Worm (Caenorhabditis elegans) whole organism, L3 larva: ENCODE results near the gene H06I04.6.

Source experiments
- ZK546.5 ChIP-seq: sonication (generic microtip); optimal IDR thresholded peaks from 2 replicates; lab custom pipeline; 2017; ENCODE audit warnings: missing biosample characterization, missing genetic modification characterization
- aly-2 ChIP-seq: fragments of 150-350 bp; optimal IDR thresholded peaks from 2 replicates; lab custom pipeline; 2014; ENCODE audit warnings: missing biosample characterization, missing genetic modification characterization
- ama-1 ChIP-seq: fragments of 150-350 bp; optimal IDR thresholded peaks from 2 replicates; lab custom pipeline; 2018
- ceh-16 ChIP-seq: sonication (generic microtip); optimal IDR thresholded peaks from 2 replicates; lab custom pipeline; 2017; ENCODE audit warnings: missing biosample characterization, missing genetic modification characterization
- ceh-28 ChIP-seq: fragments of 150-350 bp; optimal IDR thresholded peaks from 2 replicates; lab custom pipeline; 2014; ENCODE audit warnings: missing biosample characterization, missing genetic modification reagents, missing genetic modification characterization
- ceh-9 ChIP-seq: sonication (generic microtip); optimal IDR thresholded peaks from 2 replicates; lab custom pipeline; 2018; ENCODE audit warnings: missing biosample characterization, missing genetic modification characterization
- egl-5 ChIP-seq: fragments of 150-350 bp; optimal IDR thresholded peaks from 2 replicates; lab custom pipeline; 2017; ENCODE audit warnings: missing biosample characterization, missing genetic modification reagents, missing genetic modification characterization, inconsistent platforms
- elt-1 ChIP-seq: fragments of 150-350 bp; optimal IDR thresholded peaks from 2 replicates; lab custom pipeline; 2014; ENCODE audit warnings: missing biosample characterization, missing genetic modification characterization
- elt-2 ChIP-seq: sonication (generic microtip); optimal IDR thresholded peaks from 2 replicates; lab custom pipeline; 2016; ENCODE audit warnings: missing genetic modification reagents, mild to moderate bottlenecking, missing genetic modification characterization, missing compliant biosample characterization
- elt-3 ChIP-seq, 3 experiments: fragments of 150-350 bp in 1 of 3; sonication (generic microtip) in 2 of 3; optimal IDR thresholded peaks; 2 replicates in 2 of 3; 4 replicates in 1 of 3; lab custom pipeline; 2014 to 2017; ENCODE audit warnings: missing biosample characterization in 3 of 3, missing genetic modification characterization in 3 of 3
- fkh-2 ChIP-seq: fragments of 150-350 bp; optimal IDR thresholded peaks from 2 replicates; lab custom pipeline; 2014; ENCODE audit warnings: missing biosample characterization, missing genetic modification reagents, missing genetic modification characterization
- hmg-11 ChIP-seq: sonication (generic microtip); optimal IDR thresholded peaks from 2 replicates; lab custom pipeline; 2016; ENCODE audit warnings: missing genetic modification characterization, missing compliant biosample characterization
- lin-15B ChIP-seq: fragments of 150-350 bp; optimal IDR thresholded peaks from 2 replicates; lab custom pipeline; 2014; ENCODE audit warnings: missing biosample characterization, missing genetic modification characterization
- lin-39 ChIP-seq: fragments of 150-350 bp; optimal IDR thresholded peaks from 2 replicates; lab custom pipeline; 2018; ENCODE audit warnings: missing biosample characterization, missing genetic modification reagents, missing genetic modification characterization
- mdl-1 ChIP-seq: fragments of 150-350 bp; optimal IDR thresholded peaks from 2 replicates; lab custom pipeline; 2014; ENCODE audit warnings: missing biosample characterization, missing genetic modification characterization
- mml-1 ChIP-seq: fragments of 150-350 bp; sonication (generic microtip); optimal IDR thresholded peaks from 3 replicates; lab custom pipeline; 2014; ENCODE audit warnings: missing biosample characterization, missing genetic modification characterization
- nfya-1 ChIP-seq: sonication (generic microtip); optimal IDR thresholded peaks from 2 replicates; lab custom pipeline; 2017; ENCODE audit warnings: missing genetic modification characterization, mild to moderate bottlenecking, missing compliant biosample characterization, antibody characterized with exemption, moderate library complexity; ENCODE audit not compliant: insufficient read depth
- nhr-11 ChIP-seq: fragments of 150-350 bp; optimal IDR thresholded peaks from 2 replicates; lab custom pipeline; 2014; ENCODE audit warnings: missing biosample characterization, missing genetic modification characterization
- nhr-12 ChIP-seq: fragments of 150-350 bp; optimal IDR thresholded peaks from 2 replicates; lab custom pipeline; 2014; ENCODE audit warnings: missing biosample characterization, missing genetic modification characterization
- nhr-237 ChIP-seq: fragments of 150-350 bp; optimal IDR thresholded peaks from 2 replicates; lab custom pipeline; 2014; ENCODE audit warnings: missing biosample characterization, missing genetic modification characterization
- nhr-43 ChIP-seq: sonication (generic microtip); optimal IDR thresholded peaks from 2 replicates; lab custom pipeline; 2016; ENCODE audit warnings: mild to moderate bottlenecking, missing genetic modification characterization, missing compliant biosample characterization; ENCODE audit not compliant: poor library complexity, severe bottlenecking
- nhr-67 ChIP-seq: fragments of 150-350 bp; optimal IDR thresholded peaks from 2 replicates; lab custom pipeline; 2014; ENCODE audit warnings: missing biosample characterization, missing genetic modification characterization
- pha-4 ChIP-seq: fragments of 150-350 bp; optimal IDR thresholded peaks from 2 replicates; lab custom pipeline; 2014; ENCODE audit warnings: missing biosample characterization, missing genetic modification reagents, missing genetic modification characterization
- pqm-1 ChIP-seq: fragments of 150-350 bp; optimal IDR thresholded peaks from 2 replicates; lab custom pipeline; 2017; ENCODE audit warnings: missing biosample characterization, missing genetic modification characterization, inconsistent platforms
- snpc-4 ChIP-seq: fragments of 150-350 bp; optimal IDR thresholded peaks from 2 replicates; lab custom pipeline; 2014; ENCODE audit warnings: missing biosample characterization, missing genetic modification characterization
- unc-39 ChIP-seq: sonication (generic microtip); optimal IDR thresholded peaks from 4 replicates; lab custom pipeline; 2017; ENCODE audit warnings: missing biosample characterization, missing genetic modification characterization
- zag-1 ChIP-seq: fragments of 150-350 bp; optimal IDR thresholded peaks from 2 replicates; lab custom pipeline; 2014; ENCODE audit warnings: missing biosample characterization, missing genetic modification characterization
- ztf-4 ChIP-seq: fragments of 150-350 bp; optimal IDR thresholded peaks from 2 replicates; lab custom pipeline; 2014; ENCODE audit warnings: missing biosample characterization, missing genetic modification characterization

Gene H06I04.6

DNA sequence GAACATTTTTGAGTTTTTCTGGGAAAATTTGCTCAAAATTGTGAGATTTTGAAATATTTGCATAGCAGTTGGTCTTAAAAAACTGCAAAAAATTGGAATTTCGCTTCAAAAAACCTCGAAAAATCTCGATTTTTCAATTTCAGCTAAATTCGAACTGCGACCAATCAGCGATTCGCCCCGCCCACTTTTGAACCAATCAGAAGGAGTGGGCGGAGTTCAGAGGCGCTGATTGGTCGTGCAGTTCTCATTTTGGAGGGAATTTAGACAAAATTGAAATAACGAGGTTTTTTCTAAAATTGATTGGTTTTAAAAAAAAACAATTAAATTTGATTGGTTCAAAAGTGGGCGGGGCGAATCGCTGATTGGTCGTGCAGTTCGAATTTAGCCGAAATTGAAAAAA, 30.6 kb downstream of the H06I04.6 start:
- TF ChIP-seq pqm-1 (no peak), fkh-2 (tag; lab: Kevin White, UChicago) (no peak), ceh-28 (tag; lab: Kevin White, UChicago) (no peak), elt-1 (no peak), nhr-11 (tag; lab: Kevin White, UChicago) (no peak), nfya-1 (tag; lab: Kevin White, UChicago) (peak; percentile 70), snpc-4 (tag; lab: Kevin White, UChicago) (no peak)

DNA sequence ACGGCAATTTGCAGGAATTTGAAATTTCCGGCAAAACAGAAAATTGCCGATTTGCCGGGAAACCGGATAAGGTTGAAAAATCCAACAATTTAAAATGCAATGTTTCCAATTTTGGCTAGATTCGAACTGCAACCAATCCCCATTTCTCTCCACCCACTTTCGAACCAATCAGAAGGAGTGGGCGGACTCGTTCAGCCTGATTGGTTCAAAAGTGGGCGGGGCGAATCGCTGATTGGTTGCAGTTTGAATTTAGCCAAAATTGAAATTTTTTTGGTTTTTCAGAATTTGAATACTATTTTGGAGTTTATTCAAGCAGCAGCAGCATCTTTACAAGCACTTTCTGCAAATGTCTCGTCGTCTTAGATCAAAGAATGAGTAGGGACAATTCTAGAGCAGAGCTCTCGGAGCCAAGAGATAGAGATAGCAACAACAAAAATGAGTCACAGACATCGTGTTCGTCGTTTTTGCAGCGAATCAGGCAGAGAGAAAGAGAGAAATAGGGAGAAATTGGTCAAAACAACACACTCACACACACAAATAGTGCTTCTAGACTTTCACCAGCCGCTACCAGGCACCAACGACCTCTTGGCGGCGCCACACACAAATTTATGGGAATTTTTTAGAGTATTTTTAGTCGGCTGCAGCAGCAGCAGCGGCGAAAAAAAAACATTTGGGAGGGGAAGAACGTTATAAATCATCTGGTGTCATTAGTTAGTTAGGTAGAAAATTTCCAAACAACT, 33.0 kb downstream of the H06I04.6 start:
- TF ChIP-seq egl-5 (peak; percentile 48), nhr-237 (tag; lab: Kevin White, UChicago) (no peak), mml-1 (no peak), pha-4 (tag; lab: Kevin White, UChicago) (no peak), pqm-1 (no peak), ama-1 (lab: Kevin White, UChicago) (no peak), zag-1 (no peak), ztf-4 (tag; lab: Kevin White, UChicago) (no peak), hmg-11 (tag; lab: Kevin White, UChicago) (peak; percentile 38), snpc-4 (tag; lab: Kevin White, UChicago) (no peak), nhr-12 (tag; lab: Kevin White, UChicago) (no peak), mdl-1 (no peak), nfya-1 (tag; lab: Kevin White, UChicago) (peak; percentile 93), ceh-9 (tag; lab: Kevin White, UChicago) (no peak), lin-39 (peak; percentile 49)

DNA sequence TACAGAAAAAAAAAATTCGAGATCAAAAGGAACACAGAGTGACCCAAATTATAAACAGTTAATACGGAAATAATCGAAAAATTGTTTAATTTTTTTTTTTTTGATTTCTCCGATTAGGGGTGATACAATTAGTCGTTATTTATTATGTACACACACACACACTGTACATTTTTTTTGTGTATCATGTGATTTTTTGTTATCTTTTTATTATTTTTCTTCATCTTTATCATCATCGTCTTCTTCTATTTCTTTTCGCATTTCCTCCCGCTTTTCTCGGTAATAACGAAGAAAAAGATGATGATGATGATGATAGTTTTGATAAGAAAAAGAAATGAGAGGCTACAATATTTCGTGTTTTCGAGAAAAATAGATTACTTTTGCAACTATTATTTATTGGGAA, 34.3 kb downstream of the H06I04.6 start:
- TF ChIP-seq pha-4 (tag; lab: Kevin White, UChicago) (peak; percentile 10), ceh-28 (tag; lab: Kevin White, UChicago) (no peak), elt-2 (tag; lab: Kevin White, UChicago) (peak; percentile 15)

DNA sequence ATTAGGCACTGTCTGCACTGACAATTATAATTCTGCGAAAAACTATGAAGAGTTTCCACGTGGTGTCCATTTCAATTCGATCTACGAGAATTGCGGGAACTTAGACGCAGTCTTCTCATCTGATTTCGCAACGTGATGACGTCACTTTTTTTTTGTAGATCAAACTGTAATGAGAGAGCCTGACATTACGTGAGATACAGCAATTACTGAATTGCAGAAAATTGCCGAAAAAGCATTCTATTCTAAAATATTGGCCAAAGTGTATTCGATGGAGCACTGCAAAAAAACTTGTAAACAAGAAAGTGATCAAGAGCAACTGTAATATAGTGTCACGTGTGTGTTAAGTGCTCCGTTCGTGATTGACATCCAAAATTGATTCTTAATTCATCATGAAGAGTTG, 37.5 kb downstream of the H06I04.6 start:
- TF ChIP-seq nhr-237 (tag; lab: Kevin White, UChicago) (no peak), snpc-4 (tag; lab: Kevin White, UChicago) (no peak)

DNA sequence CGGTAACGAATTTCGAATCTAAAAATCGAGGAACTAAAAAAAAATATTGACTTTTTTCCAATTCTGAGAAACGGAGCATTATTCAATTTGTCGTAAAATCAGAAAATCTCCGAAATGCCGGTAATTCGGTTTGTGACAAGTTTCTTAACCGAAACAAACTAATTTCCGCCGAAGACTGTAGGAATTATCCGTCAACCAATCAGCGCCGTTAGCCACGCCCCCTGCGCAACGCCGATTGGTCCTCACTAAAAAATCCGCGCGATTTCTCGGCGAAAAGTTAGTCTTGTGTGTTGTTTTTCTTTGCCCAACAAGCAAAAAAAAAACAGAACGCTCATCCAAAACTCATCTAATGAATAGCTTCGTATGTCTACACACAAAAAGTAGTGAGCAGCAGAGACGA, 44.1 kb downstream of the H06I04.6 start:
- TF ChIP-seq nfya-1 (tag; lab: Kevin White, UChicago) (peak; percentile 70), nhr-43 (tag; lab: Kevin White, UChicago) (no peak)

DNA sequence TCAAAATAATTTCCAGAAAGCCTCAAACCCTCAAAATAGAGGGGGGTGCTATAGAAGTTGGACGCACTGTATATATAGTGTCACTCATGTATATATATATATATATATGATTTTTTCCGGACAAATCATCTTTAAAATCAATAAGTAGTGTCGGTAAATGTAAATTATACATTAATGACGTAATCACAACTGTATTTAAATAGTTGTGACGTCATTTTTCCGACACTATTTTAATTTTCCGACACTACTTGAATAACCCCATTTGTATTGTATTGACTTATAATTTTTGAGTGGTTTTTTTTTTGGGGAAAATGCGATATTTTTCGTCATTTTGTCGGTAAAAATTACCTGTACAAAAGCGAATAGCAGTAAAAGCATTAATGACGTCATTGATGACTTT, 45.3 kb downstream of the H06I04.6 start:
- TF ChIP-seq ztf-4 (tag; lab: Kevin White, UChicago): no peak
- no peak for TF ChIP-seq pha-4 (tag; lab: Kevin White, UChicago)
- TF ChIP-seq elt-3 (tag; optimal IDR thresholded peaks at IDR 0.05; lab: Kevin White, UChicago): no peak
- TF ChIP-seq ceh-16 (tag; lab: Kevin White, UChicago): no peak
- TF ChIP-seq pqm-1: no peak
- no peak for TF ChIP-seq ceh-28 (tag; lab: Kevin White, UChicago)
- no peak for TF ChIP-seq hmg-11 (tag; lab: Kevin White, UChicago)
- no peak for TF ChIP-seq nfya-1 (tag; lab: Kevin White, UChicago)
- no peak for TF ChIP-seq nhr-67
- no peak for TF ChIP-seq nhr-11 (tag; lab: Kevin White, UChicago)
- no peak for TF ChIP-seq unc-39 (tag; lab: Kevin White, UChicago)
- TF ChIP-seq ZK546.5 (tag; lab: Kevin White, UChicago): no peak
- no peak for TF ChIP-seq nhr-12 (tag; lab: Kevin White, UChicago)
- no peak for TF ChIP-seq lin-15B (tag; lab: Kevin White, UChicago)
- no peak for TF ChIP-seq aly-2 (tag; lab: Kevin White, UChicago)
- TF ChIP-seq elt-2 (tag; lab: Kevin White, UChicago): no peak
- no peak for TF ChIP-seq snpc-4 (tag; lab: Kevin White, UChicago)
- no peak for TF ChIP-seq elt-1
- no peak for TF ChIP-seq fkh-2 (tag; lab: Kevin White, UChicago)
